Fruit fly (Drosophila melanogaster) S2 (cell line): ENCODE measurements around the gene C1GalTA.

Experiments
- CG8478 ChIP-seq: fragments of >200 bp; optimal IDR thresholded peaks from 2 replicates; lab custom pipeline; 2018
- CTCF ChIP-seq, 2 experiments: fragments of >200 bp; optimal IDR thresholded peaks; 2 replicates each; lab custom pipeline; 2018

dm6 chr2L:8915709-8916108 lies 35.3 kb downstream of the C1GalTA start:
- TF ChIP-seq CTCF (optimal IDR thresholded peaks at IDR 0.05; lab: Kevin White, UChicago) = no peak
- TF ChIP-seq CG8478 = no peak
